Worm (Caenorhabditis elegans) whole organism, L2 larva: ENCODE measurements around the gene T16G1.3.

Experiments
- ama-1 ChIP-seq: fragments of 150-350 bp; optimal IDR thresholded peaks from 2 replicates; lab custom pipeline; 2018; ENCODE audit warnings: inconsistent platforms
- lin-13 ChIP-seq: fragments of 150-350 bp; optimal IDR thresholded peaks from 2 replicates; lab custom pipeline; 2014; ENCODE audit warnings: missing biosample characterization, missing genetic modification reagents, missing genetic modification characterization
- nhr-21 ChIP-seq: fragments of 150-350 bp; optimal IDR thresholded peaks from 2 replicates; lab custom pipeline; 2014; ENCODE audit warnings: missing biosample characterization, missing genetic modification characterization
- nhr-237 ChIP-seq: fragments of 150-350 bp; optimal IDR thresholded peaks from 2 replicates; lab custom pipeline; 2014; ENCODE audit warnings: missing biosample characterization, missing genetic modification characterization
- snpc-4 ChIP-seq: fragments of 150-350 bp; optimal IDR thresholded peaks from 2 replicates; lab custom pipeline; 2014; ENCODE audit warnings: missing biosample characterization, missing genetic modification characterization
- unc-62 ChIP-seq: fragments of 150-350 bp; optimal IDR thresholded peaks from 2 replicates; lab custom pipeline; 2014; ENCODE audit warnings: missing biosample characterization, missing genetic modification reagents, missing genetic modification characterization
- ztf-11 ChIP-seq: sonication (generic microtip); optimal IDR thresholded peaks from 2 replicates; lab custom pipeline; 2017; ENCODE audit warnings: missing biosample characterization, missing genetic modification characterization

DNA sequence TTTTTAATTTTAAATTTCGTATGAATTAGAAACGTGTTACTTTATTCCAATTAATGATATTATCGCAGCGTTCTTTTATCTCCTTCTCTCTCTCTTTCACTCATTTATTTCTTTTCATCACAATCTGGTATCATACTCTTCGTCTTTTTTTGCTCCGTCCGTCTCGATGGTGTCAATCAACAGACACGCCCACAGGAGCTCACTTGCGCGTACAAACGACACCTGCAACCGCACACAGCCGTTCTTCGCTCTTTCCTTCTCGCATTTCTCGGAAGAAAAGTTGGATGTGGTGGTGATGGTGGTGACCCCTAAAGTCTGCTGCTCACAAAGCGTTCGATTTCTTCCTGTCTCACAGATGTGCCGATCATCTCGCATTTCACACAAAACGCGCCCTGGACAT lies 35.5 kb downstream of the T16G1.3 start:
- TF ChIP-seq lin-13 (GFP tag; lab: Kevin White, UChicago) (no peak), nhr-21 (tag; lab: Kevin White, UChicago) (no peak), unc-62 (GFP tag; lab: Kevin White, UChicago) (no peak), snpc-4 (tag; lab: Kevin White, UChicago) (no peak), ztf-11 (tag; lab: Kevin White, UChicago) (no peak), ama-1 (lab: Kevin White, UChicago) (no peak), nhr-237 (no peak)
